Worm (Caenorhabditis elegans) whole organism, early embryonic: Measurements from ENCODE around the gene folt-2.

Experiments used
- B0310.2 ChIP-seq: sonication (generic microtip); optimal IDR thresholded peaks from 2 replicates; lab custom pipeline; 2016; ENCODE audit warnings: mild to moderate bottlenecking, missing genetic modification characterization, missing compliant biosample characterization
- F13C5.2 ChIP-seq: sonication (generic microtip); optimal IDR thresholded peaks from 2 replicates; lab custom pipeline; 2017; ENCODE audit warnings: mild to moderate bottlenecking, missing genetic modification characterization, inconsistent platforms, missing compliant biosample characterization
- aly-1 ChIP-seq: sonication (generic microtip); optimal IDR thresholded peaks from 2 replicates; lab custom pipeline; 2016; ENCODE audit warnings: missing genetic modification characterization, missing compliant biosample characterization
- ama-1 ChIP-seq: fragments of 150-350 bp; optimal IDR thresholded peaks from 2 replicates; lab custom pipeline; 2014
- ceh-13 ChIP-seq: fragments of 200-800 bp; sonication (Bioruptor generic); optimal IDR thresholded peaks from 2 replicates; lab custom pipeline; 2018; ENCODE audit warnings: mild to moderate bottlenecking, missing genetic modification characterization, missing compliant biosample characterization
- ceh-36 ChIP-seq: sonication (generic microtip); optimal IDR thresholded peaks from 2 replicates; lab custom pipeline; 2016; ENCODE audit warnings: missing genetic modification characterization, inconsistent platforms, missing compliant biosample characterization
- ets-7 ChIP-seq: sonication (generic microtip); optimal IDR thresholded peaks from 2 replicates; lab custom pipeline; 2016; ENCODE audit warnings: missing genotype, missing genetic modification characterization, missing compliant biosample characterization
- flt-1 ChIP-seq: fragments of 200-800 bp; sonication (Bioruptor generic); IDR thresholded peaks from 2 replicates; pipeline ENCODE4 v1.3.6; 2022; ENCODE audit warnings: missing genetic modification characterization, missing compliant biosample characterization
- hmbx-1 ChIP-seq: sonication (generic microtip); optimal IDR thresholded peaks from 2 replicates; lab custom pipeline; 2016; ENCODE audit warnings: mild to moderate bottlenecking, missing genetic modification characterization, missing compliant biosample characterization
- hmg-4 ChIP-seq: fragments of 200-800 bp; sonication (Bioruptor generic); optimal IDR thresholded peaks from 2 replicates; lab custom pipeline; 2018; ENCODE audit warnings: mild to moderate bottlenecking, missing genetic modification characterization, missing compliant biosample characterization
- hnd-1 ChIP-seq: sonication (generic microtip); optimal IDR thresholded peaks from 2 replicates; lab custom pipeline; 2016; ENCODE audit warnings: missing genetic modification characterization, missing compliant biosample characterization
- pes-1 ChIP-seq: fragments of 200-800 bp; sonication (Bioruptor generic); IDR thresholded peaks from 2 replicates; pipeline ENCODE4 v1.3.6; 2022; ENCODE audit warnings: missing genetic modification reagents, missing genetic modification characterization, missing compliant biosample characterization
- scrt-1 ChIP-seq: fragments of 200-800 bp; sonication (Bioruptor generic); IDR thresholded peaks from 2 replicates; pipeline ENCODE4 v1.3.6; 2022; ENCODE audit warnings: missing genetic modification characterization, missing compliant biosample characterization
- sea-1 ChIP-seq: fragments of 200-800 bp; sonication (Bioruptor generic); conservative IDR thresholded peaks from 2 replicates; pipeline ENCODE4 v1.3.6; 2022; ENCODE audit warnings: missing genetic modification characterization, missing compliant biosample characterization
- tbx-11 ChIP-seq: fragments of 200-800 bp; sonication (Bioruptor generic); IDR thresholded peaks from 2 replicates; pipeline ENCODE4 v1.3.6; 2022; ENCODE audit warnings: missing genetic modification characterization, missing compliant biosample characterization
- tbx-37 ChIP-seq: fragments of 200-800 bp; sonication (Bioruptor generic); conservative IDR thresholded peaks from 2 replicates; pipeline ENCODE4 v1.3.6; 2022; ENCODE audit warnings: missing genetic modification reagents, missing genetic modification characterization, missing compliant biosample characterization
- tra-4 ChIP-seq: sonication (generic microtip); optimal IDR thresholded peaks from 2 replicates; lab custom pipeline; 2017; ENCODE audit warnings: missing genetic modification characterization, missing compliant biosample characterization

Gene folt-2

DNA sequence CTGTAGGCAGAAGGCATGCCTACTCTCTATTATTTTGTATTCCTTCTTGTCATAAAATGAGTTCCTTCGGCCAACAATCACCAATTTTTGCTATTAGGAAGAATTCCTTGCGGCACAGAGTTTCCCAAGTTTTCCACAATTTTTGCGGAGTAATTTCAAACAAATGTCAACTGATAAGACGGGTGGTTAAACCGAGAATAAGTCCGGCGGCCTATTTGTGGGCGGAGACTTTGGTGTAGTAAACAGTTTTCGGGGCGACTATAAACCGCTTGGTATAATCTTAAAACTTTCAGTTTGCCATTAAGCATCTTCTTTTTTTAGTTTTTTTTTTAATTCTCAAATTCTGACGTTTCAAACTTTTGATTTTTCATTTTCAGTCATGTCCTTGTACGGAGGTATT lies 5.6 kb upstream of the folt-2 start, which contains the start of gene ifc-1:
Gene ifc-1, plus strand, starts transcription at position 378 of the 400 bp plus-strand sequence.
- TF ChIP-seq tbx-37 (GFP tag; lab: Robert Waterston, UW): no peak
- no peak for TF ChIP-seq hmg-4 (GFP tag; lab: Kevin White, UChicago)
- no peak for TF ChIP-seq ets-7 (tag; lab: Kevin White, UChicago)
- no peak for TF ChIP-seq tbx-11 (GFP tag; lab: Robert Waterston, UW)
- no peak for TF ChIP-seq hnd-1 (tag; lab: Kevin White, UChicago)
- TF ChIP-seq B0310.2 (tag; lab: Kevin White, UChicago): no peak
- TF ChIP-seq flt-1 (GFP tag; lab: Robert Waterston, UW): no peak
- no peak for TF ChIP-seq F13C5.2
- TF ChIP-seq hmbx-1 (tag; lab: Kevin White, UChicago): no peak
- TF ChIP-seq aly-1 (tag; lab: Kevin White, UChicago): no peak

DNA sequence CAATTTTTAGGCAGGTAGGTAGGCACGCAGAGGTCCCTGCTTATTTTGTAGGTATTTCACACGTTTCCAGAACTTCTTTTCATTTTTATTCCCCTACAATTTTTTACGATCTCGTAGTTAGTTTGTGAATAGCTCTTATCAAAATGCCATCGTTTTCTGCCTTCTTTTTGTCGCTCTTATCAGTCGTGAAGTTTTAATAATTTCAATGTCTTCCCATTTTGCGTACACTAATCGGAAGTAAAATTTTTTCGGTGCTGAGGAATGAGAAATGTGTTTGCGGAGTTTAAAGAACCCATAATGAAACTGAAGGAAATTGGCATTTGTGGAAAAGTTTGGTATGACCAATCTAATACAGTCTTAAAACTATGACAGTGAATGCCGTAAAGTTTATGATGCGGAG lies 5.0 kb upstream of the folt-2 start:
- TF ChIP-seq pes-1 (no peak), aly-1 (tag; lab: Kevin White, UChicago) (no peak), flt-1 (GFP tag; lab: Robert Waterston, UW) (no peak), scrt-1 (GFP tag; lab: Robert Waterston, UW) (no peak), hmg-4 (GFP tag; lab: Kevin White, UChicago) (no peak), tbx-11 (GFP tag; lab: Robert Waterston, UW) (no peak), hnd-1 (tag; lab: Kevin White, UChicago) (no peak), B0310.2 (tag; lab: Kevin White, UChicago) (no peak), ets-7 (tag; lab: Kevin White, UChicago) (no peak)

DNA sequence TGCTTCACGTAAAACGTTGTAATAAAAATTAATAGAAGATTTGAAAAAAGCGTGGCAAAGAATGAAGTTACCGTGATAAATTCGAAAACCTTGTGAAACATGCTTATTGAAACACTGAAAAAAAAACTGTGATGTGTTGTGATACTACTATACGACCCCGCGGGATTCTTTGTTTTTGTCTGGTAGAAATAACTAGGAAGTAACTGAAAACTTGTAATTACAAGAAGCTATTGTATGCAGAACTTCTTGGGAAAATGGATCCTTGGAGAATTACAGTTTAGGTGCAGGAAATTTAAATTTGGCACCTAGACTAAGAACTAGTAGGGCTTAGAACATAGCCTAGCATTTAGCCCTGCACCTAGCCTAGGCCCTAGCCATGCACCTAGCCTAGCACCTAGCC lies 4.4 kb upstream of the folt-2 start, which contains the start of gene str-39:
Gene str-39, minus strand, starts transcription at position 101 of the 400 bp plus-strand sequence.
- TF ChIP-seq hmbx-1 (tag; lab: Kevin White, UChicago): no peak
- TF ChIP-seq flt-1 (GFP tag; lab: Robert Waterston, UW): no peak
- TF ChIP-seq ceh-13: no peak
- TF ChIP-seq sea-1 (GFP tag; lab: Robert Waterston, UW): no peak
- TF ChIP-seq tra-4 (tag; lab: Kevin White, UChicago): no peak
- TF ChIP-seq F13C5.2: no peak
- TF ChIP-seq ets-7 (tag; lab: Kevin White, UChicago): no peak
- TF ChIP-seq scrt-1 (GFP tag; lab: Robert Waterston, UW): no peak
- no peak for TF ChIP-seq pes-1
- no peak for TF ChIP-seq tbx-11 (GFP tag; lab: Robert Waterston, UW)
- no peak for TF ChIP-seq hnd-1 (tag; lab: Kevin White, UChicago)
- no peak for TF ChIP-seq aly-1 (tag; lab: Kevin White, UChicago)
- TF ChIP-seq ceh-36 (tag; lab: Kevin White, UChicago): no peak
- no peak for TF ChIP-seq hmg-4 (GFP tag; lab: Kevin White, UChicago)

DNA sequence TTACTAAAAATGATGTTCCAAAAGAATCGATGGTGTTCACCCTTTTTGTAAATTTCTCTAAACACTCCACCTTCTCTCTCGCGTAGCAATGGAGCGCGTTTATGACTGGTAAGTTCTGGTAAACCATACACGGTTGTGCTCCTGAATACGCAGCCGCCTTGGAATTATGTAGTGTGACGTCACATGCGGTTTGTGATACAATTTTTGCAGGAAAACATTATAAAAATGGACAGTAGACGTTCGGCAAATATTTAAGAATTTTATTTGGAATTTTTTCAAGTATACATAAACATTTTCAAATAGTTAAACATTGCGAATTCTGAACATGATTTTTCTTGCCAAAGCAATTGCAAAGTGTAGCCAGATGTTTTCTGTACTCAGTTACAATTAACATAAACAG lies 2.1 kb upstream of the folt-2 start, which contains the start of gene F37B4.10:
Gene F37B4.10, minus strand, starts transcription at position 101 of the 400 bp plus-strand sequence.
- TF ChIP-seq hmbx-1 (tag; lab: Kevin White, UChicago) (no peak), sea-1 (GFP tag; lab: Robert Waterston, UW) (no peak), hnd-1 (tag; lab: Kevin White, UChicago) (no peak)

DNA sequence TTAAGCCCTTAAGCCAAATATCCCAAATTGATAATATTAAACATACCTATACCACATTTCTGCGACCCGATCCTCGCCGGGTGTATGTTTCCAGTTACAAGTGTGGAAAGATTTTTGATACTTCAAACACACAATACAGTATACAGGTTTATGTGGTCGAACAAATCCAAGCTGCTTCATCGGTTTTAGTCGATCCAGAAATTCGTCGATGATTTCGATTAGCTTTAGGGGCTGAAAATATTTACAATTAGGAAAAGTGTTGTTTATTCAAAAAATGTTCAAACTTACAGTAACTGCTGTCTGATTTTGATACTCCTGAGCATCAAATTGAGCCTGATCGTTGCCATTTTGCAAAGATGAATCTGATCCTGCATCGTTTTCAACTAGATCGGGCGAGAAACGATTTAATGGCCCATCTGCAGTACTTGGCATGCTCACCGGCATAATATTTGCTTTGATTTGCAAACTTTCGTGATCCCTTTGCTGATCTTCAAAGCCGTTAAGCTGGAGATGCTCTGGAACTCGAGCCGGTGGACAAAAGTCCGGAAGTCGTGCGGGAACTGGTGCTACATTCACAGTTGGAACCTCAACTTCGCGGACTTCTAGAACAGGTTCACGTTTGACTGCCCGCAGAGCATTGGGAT lies 910 bp upstream of the folt-2 start:
- TF ChIP-seq hmbx-1 (tag; lab: Kevin White, UChicago) (no peak), ama-1 (lab: Kevin White, UChicago) (no peak), tbx-11 (GFP tag; lab: Robert Waterston, UW) (no peak), ets-7 (tag; lab: Kevin White, UChicago) (no peak), tra-4 (tag; lab: Kevin White, UChicago) (no peak), hmg-4 (GFP tag; lab: Kevin White, UChicago) (no peak), ceh-13 (no peak), sea-1 (GFP tag; lab: Robert Waterston, UW) (no peak), ceh-36 (tag; lab: Kevin White, UChicago) (no peak), tbx-37 (GFP tag; lab: Robert Waterston, UW) (no peak), hnd-1 (tag; lab: Kevin White, UChicago) (no peak), F13C5.2 (no peak), pes-1 (no peak), B0310.2 (tag; lab: Kevin White, UChicago) (no peak), aly-1 (tag; lab: Kevin White, UChicago) (no peak), scrt-1 (GFP tag; lab: Robert Waterston, UW) (no peak), flt-1 (GFP tag; lab: Robert Waterston, UW) (no peak)

DNA sequence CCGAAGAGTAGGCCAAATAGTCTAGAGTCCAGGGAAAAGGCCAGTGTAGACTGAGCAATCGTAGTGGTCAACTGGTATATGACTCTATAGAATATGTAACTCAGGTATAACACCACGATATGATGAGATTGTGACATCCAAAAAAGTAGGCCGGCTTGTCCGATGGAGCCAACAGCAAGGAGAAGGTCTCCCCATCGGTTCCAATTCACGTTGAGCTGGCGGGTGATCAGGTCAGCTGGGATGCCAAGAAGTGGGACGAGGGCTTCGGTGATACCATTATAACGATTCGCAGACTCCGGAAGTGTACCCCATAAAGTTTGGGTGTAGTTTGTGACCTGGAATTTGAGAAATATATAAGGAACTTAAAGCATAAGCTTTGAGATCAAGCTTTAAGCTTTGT lies 2.5 kb downstream of the folt-2 start:
- no peak for TF ChIP-seq pes-1
- TF ChIP-seq ceh-13: no peak
- TF ChIP-seq flt-1 (GFP tag; lab: Robert Waterston, UW): no peak
- TF ChIP-seq aly-1 (tag; lab: Kevin White, UChicago): no peak
- no peak for TF ChIP-seq ceh-36 (tag; lab: Kevin White, UChicago)
- no peak for TF ChIP-seq hmbx-1 (tag; lab: Kevin White, UChicago)
- no peak for TF ChIP-seq B0310.2 (tag; lab: Kevin White, UChicago)
- TF ChIP-seq F13C5.2: no peak
- TF ChIP-seq ets-7 (tag; lab: Kevin White, UChicago): no peak
- no peak for TF ChIP-seq scrt-1 (GFP tag; lab: Robert Waterston, UW)
- TF ChIP-seq tbx-11 (GFP tag; lab: Robert Waterston, UW): no peak
- no peak for TF ChIP-seq tbx-37 (GFP tag; lab: Robert Waterston, UW)
- no peak for TF ChIP-seq hnd-1 (tag; lab: Kevin White, UChicago)
- no peak for TF ChIP-seq hmg-4 (GFP tag; lab: Kevin White, UChicago)
- TF ChIP-seq tra-4 (tag; lab: Kevin White, UChicago): no peak
- no peak for TF ChIP-seq sea-1 (GFP tag; lab: Robert Waterston, UW)
- no peak for TF ChIP-seq ama-1 (lab: Kevin White, UChicago)
